Fruit fly (Drosophila melanogaster) Kc167 (cell line): ENCODE results near the gene CG34426.

Source experiments
- Myc ChIP-seq: fragments of >200 bp; optimal IDR thresholded peaks from 2 replicates; lab custom pipeline; 2017; ENCODE audit warnings: missing external identifiers
- Sin3A ChIP-seq: fragments of >200 bp; optimal IDR thresholded peaks from 2 replicates; lab custom pipeline; 2018; ENCODE audit warnings: missing external identifiers
- h ChIP-seq: fragments of >200 bp; optimal IDR thresholded peaks from 3 replicates; lab custom pipeline; 2018; ENCODE audit warnings: missing external identifiers
- insv ChIP-seq: fragments of >200 bp; optimal IDR thresholded peaks from 3 replicates; lab custom pipeline; 2018; ENCODE audit warnings: missing external identifiers
- psq ChIP-seq: fragments of >200 bp; optimal IDR thresholded peaks from 2 replicates; lab custom pipeline; 2017; ENCODE audit warnings: missing external identifiers
- ttk ChIP-seq: sonication (Bioruptor generic); optimal IDR thresholded peaks from 2 replicates; lab custom pipeline; 2017; ENCODE audit warnings: missing external identifiers

CG34426 gene

dm6 chr3L:8836162-8836561, 33.9 kb downstream of the CG34426 start, which contains the start of gene CG32026:
TSS of gene CG32026 (plus strand) at chr3L:8836462.
- TF ChIP-seq ttk: no peak
- no peak for TF ChIP-seq h
- TF ChIP-seq Sin3A (lab: Kevin White, UChicago): no peak
- no peak for TF ChIP-seq psq (lab: Kevin White, UChicago)
- no peak for TF ChIP-seq Myc (lab: Kevin White, UChicago)
- TF ChIP-seq insv: no peak

- TF ChIP-seq Sin3A (lab: Kevin White, UChicago) (no peak), ttk (no peak), insv (no peak), Myc (lab: Kevin White, UChicago) (no peak), h (no peak), psq (lab: Kevin White, UChicago) (no peak)
Measured at dm6 chr3L:8839130-8839529, 36.9 kb downstream of the CG34426 start.

- no peak for TF ChIP-seq insv
- TF ChIP-seq psq (lab: Kevin White, UChicago): no peak
- no peak for TF ChIP-seq Sin3A (lab: Kevin White, UChicago)
- no peak for TF ChIP-seq Myc (lab: Kevin White, UChicago)
- TF ChIP-seq ttk: no peak
- TF ChIP-seq h: no peak
Measured at dm6 chr3L:8839563-8840425, 37.5 kb downstream of the CG34426 start.

dm6 chr3L:8841757-8842156, 39.5 kb downstream of the CG34426 start:
- TF ChIP-seq ttk (no peak), Sin3A (lab: Kevin White, UChicago) (no peak)

- no peak for TF ChIP-seq Sin3A (lab: Kevin White, UChicago)
- TF ChIP-seq ttk: no peak
- no peak for TF ChIP-seq Myc (lab: Kevin White, UChicago)
- TF ChIP-seq h: no peak
- TF ChIP-seq insv: no peak
- TF ChIP-seq psq (lab: Kevin White, UChicago): no peak
Measured at dm6 chr3L:8842359-8842758, 40.1 kb downstream of the CG34426 start.

- TF ChIP-seq h (no peak), insv (no peak), Sin3A (lab: Kevin White, UChicago) (no peak), ttk (no peak), psq (lab: Kevin White, UChicago) (no peak), Myc (lab: Kevin White, UChicago) (no peak)
Measured at dm6 chr3L:8849817-8850216, 47.6 kb downstream of the CG34426 start.

dm6 chr3L:8850784-8851704, 48.8 kb downstream of the CG34426 start:
- no peak for TF ChIP-seq Sin3A (lab: Kevin White, UChicago)
- no peak for TF ChIP-seq Myc (lab: Kevin White, UChicago)
- no peak for TF ChIP-seq psq (lab: Kevin White, UChicago)
- TF ChIP-seq h: no peak
- no peak for TF ChIP-seq insv
- no peak for TF ChIP-seq ttk

dm6 chr3L:8851950-8852349, 49.7 kb downstream of the CG34426 start:
- no peak for TF ChIP-seq Sin3A (lab: Kevin White, UChicago)
- TF ChIP-seq psq (lab: Kevin White, UChicago): no peak
- TF ChIP-seq h: no peak
- TF ChIP-seq ttk: no peak
- no peak for TF ChIP-seq Myc (lab: Kevin White, UChicago)

- TF ChIP-seq insv (no peak), ttk (no peak), Myc (lab: Kevin White, UChicago) (no peak), h (no peak), Sin3A (lab: Kevin White, UChicago) (no peak), psq (lab: Kevin White, UChicago) (no peak)
Measured at dm6 chr3L:8852907-8853306, 50.6 kb downstream of the CG34426 start.
